Fruit fly (Drosophila melanogaster): ENCODE data around the gene Cyp6d5.

The Cyp6d5 gene

DNA sequence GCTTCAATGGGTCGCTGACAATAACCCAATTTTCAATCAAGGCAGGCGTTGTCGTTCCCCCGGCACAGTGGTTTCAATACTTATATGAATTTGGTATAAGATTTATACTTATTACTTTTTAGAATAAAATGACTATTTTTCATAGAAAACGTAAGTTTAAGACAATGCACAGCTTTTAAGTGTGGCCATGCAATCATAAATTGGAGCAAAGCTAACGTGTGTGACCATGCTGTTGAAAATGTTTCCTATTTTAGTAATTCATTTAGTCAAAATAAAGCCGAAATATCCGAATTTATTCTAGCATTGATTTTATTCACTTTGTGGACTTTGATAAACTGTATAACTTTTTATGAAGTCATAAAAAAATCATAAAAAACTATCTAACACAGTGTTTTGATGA lies 42.4 kb upstream of the Cyp6d5 start (continued):
- TF ChIP-seq kay (GFP tag; optimal IDR thresholded peaks at IDR 0.05) (no peak), Opbp (GFP tag; IDR thresholded peaks at IDR 0.05; ENCODE audit: partially characterized antibody) (no peak), chinmo (GFP tag; IDR thresholded peaks at IDR 0.05; ENCODE audit: partially characterized antibody) (no peak), CG14965 (GFP tag; optimal IDR thresholded peaks at IDR 0.05; ENCODE audit: borderline replicate concordance) (no peak), HmgD (GFP tag; optimal IDR thresholded peaks at IDR 0.05) (no peak), gt (GFP tag; IDR thresholded peaks at IDR 0.05) (no peak), CG1647 (GFP tag; optimal IDR thresholded peaks at IDR 0.05) (no peak), row (GFP tag; IDR thresholded peaks at IDR 0.05) (peak; percentile 36; the same call in 1 of the 3 replicates), sim (GFP tag; IDR thresholded peaks at IDR 0.05) (no peak), grau (tag; optimal IDR thresholded peaks at IDR 0.05) (peak; percentile 3), CG3838 (GFP tag; optimal IDR thresholded peaks at IDR 0.05) (no peak), Lim3 (GFP tag; IDR thresholded peaks at IDR 0.05) (no peak), CG6854 (GFP tag; optimal IDR thresholded peaks at IDR 0.05) (no peak), Taf1 (GFP tag; IDR thresholded peaks at IDR 0.05) (no peak), dysf (GFP tag; IDR thresholded peaks at IDR 0.05) (no peak), nmo (GFP tag; optimal IDR thresholded peaks at IDR 0.05) (peak; percentile 39), CG9817 (tag; optimal IDR thresholded peaks at IDR 0.05) (no peak), Sox102F (GFP tag; optimal IDR thresholded peaks at IDR 0.05) (peak; percentile 54), fru (optimal IDR thresholded peaks at IDR 0.05) (no peak), CG2199 (GFP tag; IDR thresholded peaks at IDR 0.05) (no peak), disco-r (GFP tag; optimal IDR thresholded peaks at IDR 0.05) (no peak), bbx (GFP tag; IDR thresholded peaks at IDR 0.05; ENCODE audit: partially characterized antibody) (no peak), vfl (GFP tag; optimal IDR thresholded peaks at IDR 0.05) (no peak), CG16863 (GFP tag; optimal IDR thresholded peaks at IDR 0.05) (no peak), Sin3A (optimal IDR thresholded peaks at IDR 0.05) (no peak), abd-A (tag; optimal IDR thresholded peaks at IDR 0.05) (no peak), lilli (GFP tag; optimal IDR thresholded peaks at IDR 0.05) (no peak), CG9609 (GFP tag; optimal IDR thresholded peaks at IDR 0.05) (no peak), CG16815 (GFP tag; optimal IDR thresholded peaks at IDR 0.05) (no peak), CG6272 (GFP tag; IDR thresholded peaks at IDR 0.05) (no peak), CG4282 (GFP tag; optimal IDR thresholded peaks at IDR 0.05) (no peak), CG12391 (tag; optimal IDR thresholded peaks at IDR 0.05) (peak; percentile 14), HLHmδ (GFP tag; optimal IDR thresholded peaks at IDR 0.05) (no peak), stwl (tag; optimal IDR thresholded peaks at IDR 0.05) (peak; percentile 51), Stat92E (GFP tag; optimal IDR thresholded peaks at IDR 0.05) (no peak), CG43689 (GFP tag; IDR thresholded peaks at IDR 0.05) (no peak), CG34224 (GFP tag; IDR thresholded peaks at IDR 0.05; ENCODE audit: partially characterized antibody) (no peak), CG10321 (GFP tag; IDR thresholded peaks at IDR 0.05) (no peak), CG12659 (GFP tag; optimal IDR thresholded peaks at IDR 0.05) (no peak), Sox100B (GFP tag; optimal IDR thresholded peaks at IDR 0.05) (peak; percentile 47), bcd (GFP tag; optimal IDR thresholded peaks at IDR 0.05) (no peak), CG14710 (tag; optimal IDR thresholded peaks at IDR 0.05) (peak; percentile 5), Mes4 (GFP tag; optimal IDR thresholded peaks at IDR 0.05) (no peak), ro (GFP tag; IDR thresholded peaks at IDR 0.05) (no peak), unpg (GFP tag; optimal IDR thresholded peaks at IDR 0.05) (peak; percentile 1), CG10209 (GFP tag; optimal IDR thresholded peaks at IDR 0.05) (peak; percentile 2), CG4424 (GFP tag; optimal IDR thresholded peaks at IDR 0.05) (peak; percentile 31), CG15269 (tag; optimal IDR thresholded peaks at IDR 0.05) (peak; percentile 1), ase (GFP tag; IDR thresholded peaks at IDR 0.05) (no peak), CG12155 (GFP tag; optimal IDR thresholded peaks at IDR 0.05) (no peak), Trl (optimal IDR thresholded peaks at IDR 0.05) (no peak), Trl (GFP tag; optimal IDR thresholded peaks at IDR 0.05) (no peak)

Data from whole organism, embryonic.